Worm (Caenorhabditis elegans) whole organism, late embryonic: Measurements from ENCODE around the gene F32D8.13.

ENCODE experiments used
- K09A11.1 ChIP-seq: sonication (generic microtip); optimal IDR thresholded peaks from 2 replicates; lab custom pipeline; 2017; ENCODE audit warnings: antibody characterized with exemption, mild to moderate bottlenecking, missing genetic modification characterization, missing compliant biosample characterization; ENCODE audit not compliant: insufficient read depth
- T23F11.4 ChIP-seq: fragments of 200-800 bp; sonication (Bioruptor generic); optimal IDR thresholded peaks from 2 replicates; lab custom pipeline; 2018; ENCODE audit warnings: mild to moderate bottlenecking, missing genetic modification characterization, missing compliant biosample characterization
- Y22D7AL.16 ChIP-seq: sonication (generic microtip); optimal IDR thresholded peaks from 2 replicates; lab custom pipeline; 2016; ENCODE audit warnings: missing genetic modification characterization, missing compliant biosample characterization
- ceh-18 ChIP-seq: sonication (generic microtip); optimal IDR thresholded peaks from 2 replicates; lab custom pipeline; 2016; ENCODE audit warnings: missing genetic modification characterization, missing compliant biosample characterization
- ceh-19 ChIP-seq: fragments of 200-800 bp; sonication (Bioruptor generic); optimal IDR thresholded peaks from 2 replicates; lab custom pipeline; 2018; ENCODE audit warnings: mild to moderate bottlenecking, missing genetic modification characterization, missing compliant biosample characterization
- ceh-2 ChIP-seq: sonication (generic microtip); optimal IDR thresholded peaks from 2 replicates; lab custom pipeline; 2016; ENCODE audit warnings: missing genotype, missing genetic modification characterization, missing compliant biosample characterization
- ceh-22 ChIP-seq: sonication (generic microtip); optimal IDR thresholded peaks from 2 replicates; lab custom pipeline; 2017; ENCODE audit warnings: missing biosample characterization, missing genetic modification characterization
- ceh-30 ChIP-seq: fragments of 150-350 bp; optimal IDR thresholded peaks from 2 replicates; lab custom pipeline; 2014; ENCODE audit warnings: missing biosample characterization, missing genetic modification characterization
- ceh-31 ChIP-seq: sonication (generic microtip); optimal IDR thresholded peaks from 2 replicates; lab custom pipeline; 2016; ENCODE audit warnings: missing genetic modification characterization, missing compliant biosample characterization
- ceh-6 ChIP-seq: fragments of 200-800 bp; sonication (Bioruptor generic); optimal IDR thresholded peaks from 2 replicates; lab custom pipeline; 2018; ENCODE audit warnings: mild to moderate bottlenecking, missing genetic modification characterization, missing compliant biosample characterization
- ceh-9 ChIP-seq: sonication (generic microtip); optimal IDR thresholded peaks from 2 replicates; lab custom pipeline; 2016; ENCODE audit warnings: mild to moderate bottlenecking, missing genetic modification characterization, inconsistent platforms, missing compliant biosample characterization
- che-1 ChIP-seq: sonication (generic microtip); optimal IDR thresholded peaks from 2 replicates; lab custom pipeline; 2016; ENCODE audit warnings: mild to moderate bottlenecking, missing genetic modification characterization, missing compliant biosample characterization
- dmd-4 ChIP-seq: sonication (generic microtip); optimal IDR thresholded peaks from 2 replicates; lab custom pipeline; 2016; ENCODE audit warnings: borderline replicate concordance, missing genetic modification characterization, missing compliant biosample characterization
- dve-1 ChIP-seq: sonication (generic microtip); optimal IDR thresholded peaks from 2 replicates; lab custom pipeline; 2017; ENCODE audit warnings: antibody characterized with exemption, mild to moderate bottlenecking, missing genetic modification characterization, missing compliant biosample characterization
- elt-2 ChIP-seq: sonication (generic microtip); optimal IDR thresholded peaks from 2 replicates; lab custom pipeline; 2016; ENCODE audit warnings: missing genetic modification reagents, missing genetic modification characterization, missing compliant biosample characterization
- elt-4 ChIP-seq: sonication (generic microtip); optimal IDR thresholded peaks from 2 replicates; lab custom pipeline; 2016; ENCODE audit warnings: missing genetic modification characterization, missing compliant biosample characterization
- eyg-1 ChIP-seq: sonication (generic microtip); optimal IDR thresholded peaks from 2 replicates; lab custom pipeline; 2016; ENCODE audit warnings: missing genotype, missing genetic modification characterization, missing compliant biosample characterization
- fax-1 ChIP-seq: sonication (generic microtip); optimal IDR thresholded peaks from 2 replicates; lab custom pipeline; 2016; ENCODE audit warnings: missing genotype, missing genetic modification characterization, missing compliant biosample characterization
- fkh-6 ChIP-seq: sonication (generic microtip); optimal IDR thresholded peaks from 2 replicates; lab custom pipeline; 2016; ENCODE audit warnings: missing genetic modification characterization, missing compliant biosample characterization
- hlh-8 ChIP-seq: sonication (generic microtip); optimal IDR thresholded peaks from 2 replicates; lab custom pipeline; 2016; ENCODE audit warnings: missing genotype, missing genetic modification characterization, missing compliant biosample characterization
- lim-6 ChIP-seq: sonication (generic microtip); optimal IDR thresholded peaks from 2 replicates; lab custom pipeline; 2016; ENCODE audit warnings: missing genetic modification characterization, missing compliant biosample characterization
- mec-3 ChIP-seq: sonication (generic microtip); optimal IDR thresholded peaks from 2 replicates; lab custom pipeline; 2016; ENCODE audit warnings: borderline replicate concordance, missing genetic modification characterization, missing compliant biosample characterization
- nfya-1 ChIP-seq: sonication (generic microtip); optimal IDR thresholded peaks from 2 replicates; lab custom pipeline; 2017; ENCODE audit warnings: missing genetic modification characterization, mild to moderate bottlenecking, missing compliant biosample characterization, antibody characterized with exemption, moderate library complexity
- nhr-232 ChIP-seq: sonication (generic microtip); optimal IDR thresholded peaks from 2 replicates; lab custom pipeline; 2016; ENCODE audit warnings: missing genetic modification characterization, missing compliant biosample characterization
- pqm-1 ChIP-seq: sonication (generic microtip); optimal IDR thresholded peaks from 2 replicates; lab custom pipeline; 2016; ENCODE audit warnings: missing genetic modification characterization, missing compliant biosample characterization
- rnt-1 ChIP-seq: sonication (generic microtip); optimal IDR thresholded peaks from 2 replicates; lab custom pipeline; 2016; ENCODE audit warnings: missing genetic modification characterization, missing compliant biosample characterization
- sdc-2 ChIP-seq: sonication (generic microtip); optimal IDR thresholded peaks from 2 replicates; lab custom pipeline; 2016; ENCODE audit warnings: missing genotype, missing genetic modification characterization, missing compliant biosample characterization
- sox-4 ChIP-seq: sonication (generic microtip); optimal IDR thresholded peaks from 2 replicates; lab custom pipeline; 2017; ENCODE audit warnings: mild to moderate bottlenecking, missing genetic modification characterization, inconsistent platforms, missing compliant biosample characterization
- syd-9 ChIP-seq: sonication (generic microtip); optimal IDR thresholded peaks from 2 replicates; lab custom pipeline; 2016; ENCODE audit warnings: mild to moderate bottlenecking, missing genetic modification characterization, moderate library complexity, missing compliant biosample characterization
- tbx-2 ChIP-seq: sonication (generic microtip); optimal IDR thresholded peaks from 2 replicates; lab custom pipeline; 2016; ENCODE audit warnings: missing genetic modification characterization, missing compliant biosample characterization
- ttx-3 ChIP-seq: sonication (generic microtip); optimal IDR thresholded peaks from 2 replicates; lab custom pipeline; 2016; ENCODE audit warnings: missing genetic modification reagents, missing genetic modification characterization, missing compliant biosample characterization
- unc-42 ChIP-seq: sonication (generic microtip); optimal IDR thresholded peaks from 2 replicates; lab custom pipeline; 2016; ENCODE audit warnings: missing genotype, missing genetic modification characterization, missing compliant biosample characterization
- unc-55 ChIP-seq: sonication (generic microtip); optimal IDR thresholded peaks from 2 replicates; lab custom pipeline; 2017; ENCODE audit warnings: missing biosample characterization, missing genetic modification reagents, missing genetic modification characterization
- ztf-16 ChIP-seq: sonication (generic microtip); optimal IDR thresholded peaks from 2 replicates; lab custom pipeline; 2017; ENCODE audit warnings: missing genetic modification characterization, missing compliant biosample characterization

The F32D8.13 gene

ce11 chrV:10865599-10865998 lies 30.7 kb downstream of the F32D8.13 start, which contains the start of gene saeg-1:
Gene saeg-1, minus strand, starts transcription at chrV:10865699.
- no peak for TF ChIP-seq che-1 (tag; lab: Kevin White, UChicago)

ce11 chrV:10862457-10863097 lies 33.8 kb downstream of the F32D8.13 start:
- TF ChIP-seq elt-2 (tag; lab: Kevin White, UChicago) (no peak), tbx-2 (tag; lab: Kevin White, UChicago) (no peak), ceh-19 (GFP tag; lab: Kevin White, UChicago) (no peak), eyg-1 (tag; lab: Kevin White, UChicago) (no peak), lim-6 (tag; lab: Kevin White, UChicago) (no peak), sox-4 (no peak), nfya-1 (no peak), ttx-3 (tag; lab: Kevin White, UChicago) (no peak), dmd-4 (tag; lab: Kevin White, UChicago) (no peak), ztf-16 (tag; lab: Kevin White, UChicago) (no peak), nhr-232 (no peak), unc-55 (GFP tag; lab: Kevin White, UChicago) (no peak), ceh-31 (no peak), dve-1 (no peak), elt-4 (tag; lab: Kevin White, UChicago) (no peak)

ce11 chrV:10861611-10862262 lies 34.6 kb downstream of the F32D8.13 start:
- no peak for TF ChIP-seq fax-1 (tag; lab: Kevin White, UChicago)
- peak; percentile 5 for TF ChIP-seq nfya-1
- TF ChIP-seq, all 69 proteins: peak for 1

- TF ChIP-seq dmd-4 (tag; lab: Kevin White, UChicago): no peak
- no peak for TF ChIP-seq dve-1
- no peak for TF ChIP-seq ceh-31
- TF ChIP-seq hlh-8: no peak
- no peak for TF ChIP-seq Y22D7AL.16 (tag; lab: Kevin White, UChicago)
- TF ChIP-seq lim-6 (tag; lab: Kevin White, UChicago): no peak
- no peak for TF ChIP-seq unc-55 (GFP tag; lab: Kevin White, UChicago)
- no peak for TF ChIP-seq pqm-1
- TF ChIP-seq nhr-232: no peak
- no peak for TF ChIP-seq ceh-18 (tag; lab: Kevin White, UChicago)
- no peak for TF ChIP-seq unc-42 (tag; lab: Kevin White, UChicago)
- TF ChIP-seq T23F11.4 (GFP tag; lab: Kevin White, UChicago): no peak
- no peak for TF ChIP-seq ceh-2
- TF ChIP-seq K09A11.1 (tag; lab: Kevin White, UChicago): no peak
Measured at ce11 chrV:10860526-10861037, 35.8 kb downstream of the F32D8.13 start.

ce11 chrV:10859775-10860174 lies 36.6 kb downstream of the F32D8.13 start:
- no peak for TF ChIP-seq ceh-6 (GFP tag; lab: Kevin White, UChicago)
- TF ChIP-seq fkh-6 (tag; lab: Kevin White, UChicago): no peak
- TF ChIP-seq ceh-18 (tag; lab: Kevin White, UChicago): no peak
- no peak for TF ChIP-seq sdc-2 (tag; lab: Kevin White, UChicago)
- TF ChIP-seq ceh-22 (tag; lab: Kevin White, UChicago): no peak
- no peak for TF ChIP-seq fax-1 (tag; lab: Kevin White, UChicago)
- no peak for TF ChIP-seq syd-9 (tag; lab: Kevin White, UChicago)
- TF ChIP-seq ceh-30: no peak
- no peak for TF ChIP-seq rnt-1 (tag; lab: Kevin White, UChicago)
- no peak for TF ChIP-seq elt-2 (tag; lab: Kevin White, UChicago)
- no peak for TF ChIP-seq T23F11.4 (GFP tag; lab: Kevin White, UChicago)
- no peak for TF ChIP-seq ceh-9 (tag; lab: Kevin White, UChicago)
- TF ChIP-seq hlh-8: no peak
- no peak for TF ChIP-seq mec-3 (tag; lab: Kevin White, UChicago)
